Fruit fly (Drosophila melanogaster): ENCODE results near the gene CG6276.
A peak's percentile ranks its signal among the peaks of the same experiment; 100 is the strongest.

CG6276 gene

DNA sequence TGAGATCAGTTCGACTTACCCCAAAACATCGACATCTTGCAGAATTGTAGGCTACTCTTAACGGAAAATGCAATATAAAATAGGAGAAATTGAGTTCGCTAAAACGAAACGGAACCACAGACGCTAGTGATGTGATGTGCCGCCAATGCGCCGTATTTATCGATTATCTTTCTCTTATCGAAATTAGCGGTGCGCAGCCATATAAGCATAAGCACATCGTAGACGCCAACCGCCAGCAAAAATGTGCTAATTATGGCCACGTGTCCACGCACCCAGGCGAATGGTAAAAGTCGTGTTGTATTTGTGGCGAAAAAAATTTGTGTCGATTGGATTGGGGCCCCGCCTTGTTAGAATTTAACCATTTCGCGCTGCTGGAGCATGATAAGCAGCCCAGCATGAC, 13.1 kb upstream of the CG6276 start, which contains the start of the genes Fkbp39 and Cyfip (continued):
- no peak for TF ChIP-seq pb (GFP tag; optimal IDR thresholded peaks at IDR 0.05)
- no peak for TF ChIP-seq nom (GFP tag; optimal IDR thresholded peaks at IDR 0.05)
- peak; percentile 54 for TF ChIP-seq zen (tag; optimal IDR thresholded peaks at IDR 0.05)
- no peak for TF ChIP-seq Neu2 (GFP tag; optimal IDR thresholded peaks at IDR 0.05; ENCODE audit: borderline replicate concordance)
- TF ChIP-seq CG8281 (tag; optimal IDR thresholded peaks at IDR 0.05): no peak
- no peak for TF ChIP-seq Drgx (GFP tag; IDR thresholded peaks at IDR 0.05)
- TF ChIP-seq dimm (GFP tag; IDR thresholded peaks at IDR 0.05): no peak
- TF ChIP-seq sr (GFP tag; IDR thresholded peaks at IDR 0.05): no peak
- TF ChIP-seq CG18619 (GFP tag; optimal IDR thresholded peaks at IDR 0.05): peak; percentile 45
- peak; percentile 43; the same call in 1 of the 2 replicates for TF ChIP-seq CG6272 (GFP tag; IDR thresholded peaks at IDR 0.05)
- TF ChIP-seq CG6654 (GFP tag; optimal IDR thresholded peaks at IDR 0.05): no peak
- TF ChIP-seq kni (GFP tag; optimal IDR thresholded peaks at IDR 0.05): no peak
- no peak for TF ChIP-seq CG17802 (tag; optimal IDR thresholded peaks at IDR 0.05)
- TF ChIP-seq CG14050 (GFP tag; IDR thresholded peaks at IDR 0.05): no peak
- TF ChIP-seq Sox102F (GFP tag; optimal IDR thresholded peaks at IDR 0.05): no peak
- peak; percentile 8 for TF ChIP-seq CG12942 (GFP tag; optimal IDR thresholded peaks at IDR 0.05)
- TF ChIP-seq D19B (GFP tag; optimal IDR thresholded peaks at IDR 0.05): no peak
- TF ChIP-seq CG31365 (tag; optimal IDR thresholded peaks at IDR 0.05): no peak
- peak; percentile 90 for TF ChIP-seq Bgb (GFP tag; IDR thresholded peaks at IDR 0.05; ENCODE audit: partially characterized antibody)
- peak; percentile 33 for TF ChIP-seq CG30403 (GFP tag; optimal IDR thresholded peaks at IDR 0.05)
- peak; percentile 56 for TF ChIP-seq CG7987 (GFP tag; optimal IDR thresholded peaks at IDR 0.05)
- TF ChIP-seq wek (GFP tag; optimal IDR thresholded peaks at IDR 0.05): no peak
- TF ChIP-seq dysf (GFP tag; IDR thresholded peaks at IDR 0.05): 0 out of 3 replicates have a peak, but pooled peaks have one; percentile 21
- TF ChIP-seq Nf-YC (tag; optimal IDR thresholded peaks at IDR 0.05): no peak
- no peak for TF ChIP-seq CG15073 (GFP tag; optimal IDR thresholded peaks at IDR 0.05)
- peak; percentile 100 for TF ChIP-seq pzg (GFP tag; optimal IDR thresholded peaks at IDR 0.05)
- TF ChIP-seq chm (GFP tag; IDR thresholded peaks at IDR 0.05): no peak
- peak; percentile 35 for TF ChIP-seq CG4282 (GFP tag; optimal IDR thresholded peaks at IDR 0.05)
- no peak for TF ChIP-seq peb (GFP tag; IDR thresholded peaks at IDR 0.05)
- TF ChIP-seq CG12769 (tag; optimal IDR thresholded peaks at IDR 0.05): no peak
- peak; percentile 39; the same call in 1 of the 2 replicates for TF ChIP-seq Ptx1 (GFP tag; IDR thresholded peaks at IDR 0.05)
- TF ChIP-seq pros (GFP tag; optimal IDR thresholded peaks at IDR 0.05): no peak
- TF ChIP-seq CG1529 (GFP tag; optimal IDR thresholded peaks at IDR 0.05): no peak
- TF ChIP-seq Poxn (GFP tag; IDR thresholded peaks at IDR 0.05): no peak
- TF ChIP-seq CG7963 (GFP tag; IDR thresholded peaks at IDR 0.05; ENCODE audit: partially characterized antibody): peak; percentile 59; the same call in 2 of the 3 replicates
- peak; percentile 100 for TF ChIP-seq Sry-δ (GFP tag; optimal IDR thresholded peaks at IDR 0.05)
- TF ChIP-seq BEAF-32 (GFP tag; optimal IDR thresholded peaks at IDR 0.05): peak; percentile 82
- no peak for TF ChIP-seq CG10431 (GFP tag; optimal IDR thresholded peaks at IDR 0.05)
- peak; percentile 29 for TF ChIP-seq CG1647 (GFP tag; optimal IDR thresholded peaks at IDR 0.05)
- TF ChIP-seq CG7745 (tag; optimal IDR thresholded peaks at IDR 0.05): no peak
- TF ChIP-seq jumu (GFP tag; optimal IDR thresholded peaks at IDR 0.05): peak; percentile 87
- peak; percentile 17 for TF ChIP-seq HLHmδ (GFP tag; optimal IDR thresholded peaks at IDR 0.05)
- no peak for TF ChIP-seq Hr39 (optimal IDR thresholded peaks at IDR 0.05)
- TF ChIP-seq phol (tag; optimal IDR thresholded peaks at IDR 0.05): peak; percentile 83
- TF ChIP-seq gcm (GFP tag; optimal IDR thresholded peaks at IDR 0.05): no peak
- TF ChIP-seq GATAe (GFP tag; conservative IDR thresholded peaks at IDR 0.05): no peak
- TF ChIP-seq hth (optimal IDR thresholded peaks at IDR 0.05): no peak
- no peak for TF ChIP-seq ATbp (GFP tag; optimal IDR thresholded peaks at IDR 0.05)
- no peak for TF ChIP-seq CG15696 (tag; optimal IDR thresholded peaks at IDR 0.05)
- TF ChIP-seq Stat92E (GFP tag; optimal IDR thresholded peaks at IDR 0.05): peak in 1 of 3 experiments; percentile 61
- peak; percentile 69 for TF ChIP-seq mam (GFP tag; optimal IDR thresholded peaks at IDR 0.05)

Measured in whole organism, embryonic.